Fruit fly (Drosophila melanogaster): ENCODE data around the gene hth.

hth gene

DNA sequence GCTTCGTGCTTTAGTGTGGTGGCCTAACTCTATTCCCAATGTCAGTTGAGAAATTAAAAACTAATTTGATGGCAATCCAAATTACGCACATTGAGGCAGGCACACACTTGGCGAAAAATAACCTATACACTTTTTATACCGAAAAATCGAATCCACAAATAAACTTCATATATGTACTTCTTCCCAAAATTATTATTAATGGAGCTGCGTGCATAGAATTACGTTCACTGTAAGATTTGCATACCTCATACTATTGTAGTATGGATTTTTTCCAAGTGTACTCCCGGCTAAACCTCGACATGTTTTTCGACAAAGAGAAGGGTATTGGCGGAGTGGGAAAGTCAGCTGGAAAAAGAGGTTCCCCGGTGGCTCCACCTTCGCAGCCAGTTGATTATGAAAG is 44.9 kb upstream of the hth start (continued):
- TF ChIP-seq CG16863 (GFP tag; optimal IDR thresholded peaks at IDR 0.05): peak; percentile 34
- TF ChIP-seq CG14667 (GFP tag; IDR thresholded peaks at IDR 0.05): peak; percentile 46; the same call in 1 of the 2 replicates
- TF ChIP-seq CG8944 (GFP tag; optimal IDR thresholded peaks at IDR 0.05): peak; percentile 55
- peak; percentile 88 for TF ChIP-seq ci (GFP tag; IDR thresholded peaks at IDR 0.05)
- TF ChIP-seq Bteb2 (GFP tag; optimal IDR thresholded peaks at IDR 0.05): peak; percentile 9
- TF ChIP-seq nerfin-2 (GFP tag; IDR thresholded peaks at IDR 0.05; ENCODE audit: partially characterized antibody): no peak
- peak; percentile 42 for TF ChIP-seq PHDP (tag; optimal IDR thresholded peaks at IDR 0.05)
- TF ChIP-seq CG30403 (GFP tag; optimal IDR thresholded peaks at IDR 0.05): peak; percentile 68
- TF ChIP-seq prd (optimal IDR thresholded peaks at IDR 0.05): no peak
- peak; percentile 77 for TF ChIP-seq prd (GFP tag; IDR thresholded peaks at IDR 0.05)
- TF ChIP-seq tll (GFP tag; optimal IDR thresholded peaks at IDR 0.05): no peak
- TF ChIP-seq CG4854 (GFP tag; optimal IDR thresholded peaks at IDR 0.05): no peak
- no peak for TF ChIP-seq nom (GFP tag; optimal IDR thresholded peaks at IDR 0.05)
- TF ChIP-seq CG4820 (GFP tag; optimal IDR thresholded peaks at IDR 0.05): peak; percentile 63
- TF ChIP-seq sc (optimal IDR thresholded peaks at IDR 0.05): no peak
- TF ChIP-seq sc (GFP tag; optimal IDR thresholded peaks at IDR 0.05): no peak
- TF ChIP-seq slou (GFP tag; optimal IDR thresholded peaks at IDR 0.05): no peak
- no peak for TF ChIP-seq yki (optimal IDR thresholded peaks at IDR 0.05)
- peak; percentile 66 for TF ChIP-seq CG5180 (GFP tag; optimal IDR thresholded peaks at IDR 0.05)
- TF ChIP-seq ase (GFP tag; IDR thresholded peaks at IDR 0.05): 0 out of 3 replicates have a peak, but pooled peaks have one; percentile 64
- TF ChIP-seq Fer1 (GFP tag; optimal IDR thresholded peaks at IDR 0.05): peak; percentile 58
- peak; percentile 45 for TF ChIP-seq CG3281 (GFP tag; optimal IDR thresholded peaks at IDR 0.05)
- peak; percentile 49; the same call in 1 of the 4 replicates for TF ChIP-seq Gug (GFP tag; IDR thresholded peaks at IDR 0.05)
- TF ChIP-seq pita (GFP tag; optimal IDR thresholded peaks at IDR 0.05): no peak
- no peak for TF ChIP-seq YL-1 (GFP tag; optimal IDR thresholded peaks at IDR 0.05)
- TF ChIP-seq cato (GFP tag; optimal IDR thresholded peaks at IDR 0.05; ENCODE audit: borderline replicate concordance): no peak
- peak; percentile 45 for TF ChIP-seq Drgx (GFP tag; IDR thresholded peaks at IDR 0.05)
- peak; percentile 58 for TF ChIP-seq Antp (GFP tag; optimal IDR thresholded peaks at IDR 0.05)
- TF ChIP-seq caup (GFP tag; optimal IDR thresholded peaks at IDR 0.05; ENCODE audit: severe bottlenecking): peak; percentile 44
- peak; percentile 30 for TF ChIP-seq CG9727 (GFP tag; optimal IDR thresholded peaks at IDR 0.05)
- TF ChIP-seq CG6683 (GFP tag; optimal IDR thresholded peaks at IDR 0.05): peak; percentile 44
- TF ChIP-seq CG17385 (GFP tag; optimal IDR thresholded peaks at IDR 0.05): peak; percentile 60
- TF ChIP-seq insv (GFP tag; optimal IDR thresholded peaks at IDR 0.05): no peak
- no peak for TF ChIP-seq CG30431 (GFP tag; optimal IDR thresholded peaks at IDR 0.05)
- peak; percentile 63 for TF ChIP-seq az2 (GFP tag; optimal IDR thresholded peaks at IDR 0.05)
- TF ChIP-seq chif (GFP tag; optimal IDR thresholded peaks at IDR 0.05): peak; percentile 59 to 70
- no peak for TF ChIP-seq pfk (GFP tag; optimal IDR thresholded peaks at IDR 0.05)
- TF ChIP-seq CG16813 (GFP tag; IDR thresholded peaks at IDR 0.05; ENCODE audit: partially characterized antibody): no peak
- peak; percentile 32 for TF ChIP-seq HLH54F (GFP tag; optimal IDR thresholded peaks at IDR 0.05)
- TF ChIP-seq sens (GFP tag): peak; percentile 94
- no peak for TF ChIP-seq Hand (GFP tag; optimal IDR thresholded peaks at IDR 0.05)
- peak; percentile 6 for TF ChIP-seq Atf-2 (GFP tag; optimal IDR thresholded peaks at IDR 0.05)
- no peak for TF ChIP-seq C15 (GFP tag; IDR thresholded peaks at IDR 0.05)
- peak; percentile 63 for TF ChIP-seq nerfin-1 (tag; optimal IDR thresholded peaks at IDR 0.05)
- TF ChIP-seq Kr (GFP tag; optimal IDR thresholded peaks at IDR 0.05): no peak
- TF ChIP-seq CG17612 (GFP tag; IDR thresholded peaks at IDR 0.05): peak; percentile 25; the same call in 1 of the 2 replicates
- TF ChIP-seq CG18011 (GFP tag; optimal IDR thresholded peaks at IDR 0.05): no peak
- TF ChIP-seq Taf1 (GFP tag; IDR thresholded peaks at IDR 0.05): no peak
- peak; percentile 56; the same call in 1 of the 2 replicates for TF ChIP-seq H2.0 (GFP tag; IDR thresholded peaks at IDR 0.05)
- peak; percentile 80 for TF ChIP-seq phol (tag; optimal IDR thresholded peaks at IDR 0.05)
- TF ChIP-seq esg (GFP tag; conservative IDR thresholded peaks at IDR 0.05): peak; percentile 63

All from whole organism, embryonic.